Worm (Caenorhabditis elegans): ENCODE data around the gene pfk-1.2.

pfk-1.2 gene

DNA sequence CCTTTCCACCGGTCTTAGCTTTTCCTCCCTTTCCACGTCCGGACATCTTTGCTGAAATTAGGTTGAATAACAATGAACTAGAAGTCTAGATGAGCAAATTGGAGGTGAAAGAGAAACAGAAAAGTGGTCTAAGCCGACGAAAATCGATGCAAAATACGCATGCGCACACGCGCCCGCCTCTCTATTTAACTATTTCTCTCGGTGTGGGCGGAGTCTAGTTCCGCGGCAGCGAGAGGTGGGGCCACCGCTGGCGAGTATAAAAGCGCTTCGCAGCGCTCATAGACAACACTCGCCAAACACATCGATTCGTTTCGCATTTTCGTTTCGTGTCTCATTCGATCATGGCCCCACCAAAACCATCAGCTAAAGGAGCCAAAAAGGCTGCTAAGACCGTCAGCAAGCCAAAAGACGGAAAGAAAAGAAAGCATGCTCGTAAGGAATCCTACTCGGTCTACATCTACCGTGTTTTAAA, 13.7 kb downstream of the pfk-1.2 start, which contains the start of the genes his-35 and his-41 (continued):
- peak; percentile 75 for TF ChIP-seq snu-23 (GFP tag; optimal IDR thresholded peaks at IDR 0.05)

DNA sequence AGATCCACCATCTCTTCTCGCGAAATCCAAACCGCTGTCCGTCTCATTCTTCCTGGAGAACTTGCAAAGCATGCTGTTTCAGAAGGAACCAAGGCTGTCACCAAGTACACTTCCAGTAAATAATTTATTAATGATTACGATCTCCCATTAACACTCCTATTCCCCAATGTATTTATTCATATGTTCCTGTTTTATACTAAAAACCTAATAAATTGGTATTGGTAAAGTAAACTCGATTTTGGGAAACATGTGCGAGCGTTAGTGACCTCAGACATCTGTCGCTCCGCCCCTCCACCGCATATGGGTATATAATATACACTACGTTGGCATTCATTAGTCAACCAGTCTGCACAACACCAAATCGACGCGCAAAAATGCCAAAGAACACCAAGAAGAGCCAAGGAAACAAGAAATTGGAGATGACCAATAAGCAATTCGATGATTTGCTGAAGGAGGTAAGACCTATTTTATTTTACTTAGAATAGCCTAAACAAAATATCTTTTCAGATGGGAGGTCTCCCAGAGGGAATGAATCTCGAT, 14.5 kb downstream of the pfk-1.2 start, which contains the start of gene C50F4.6:
Gene C50F4.6, plus strand, starts transcription at position 51 of the 540 bp plus-strand sequence.
- TF ChIP-seq egl-27 (tag; optimal IDR thresholded peaks at IDR 0.05) (no peak), ceh-88 (GFP tag; IDR thresholded peaks at IDR 0.05) (no peak), mep-1 (tag; optimal IDR thresholded peaks at IDR 0.05) (peak; percentile 1), nhr-71 (tag; optimal IDR thresholded peaks at IDR 0.05) (no peak), nhr-85 (tag) (peak; percentile 50), unc-86 (tag; optimal IDR thresholded peaks at IDR 0.05) (no peak), unc-30 (tag; optimal IDR thresholded peaks at IDR 0.05) (no peak), rnt-1 (tag; optimal IDR thresholded peaks at IDR 0.05) (no peak), nhr-11 (tag; optimal IDR thresholded peaks at IDR 0.05) (no peak), lsy-2 (tag; optimal IDR thresholded peaks at IDR 0.05) (peak in 1 of 2 experiments; percentile 27), efl-1 (optimal IDR thresholded peaks at IDR 0.05) (no peak), efl-1 (GFP tag; optimal IDR thresholded peaks at IDR 0.05 in 1 of 2) (peak in 1 of 2 experiments; percentile 80), elt-3 (tag; optimal IDR thresholded peaks at IDR 0.05) (no peak), tlp-1 (tag; optimal IDR thresholded peaks at IDR 0.05) (no peak)

ce11 chrV:9546860-9547269, 15.3 kb downstream of the pfk-1.2 start, which contains the start of gene his-37:
his-37 (plus strand) TSS chrV:9547105.
- peak; percentile 92 for TF ChIP-seq mef-2 (tag; optimal IDR thresholded peaks at IDR 0.05)
- TF ChIP-seq lin-13 (GFP tag; optimal IDR thresholded peaks at IDR 0.05) = peak; percentile 98
- peak; percentile 98 for TF ChIP-seq rnt-1 (tag; optimal IDR thresholded peaks at IDR 0.05)
- peak; percentile 98 for TF ChIP-seq grh-1 (GFP tag; IDR thresholded peaks at IDR 0.05)
- peak; percentile 27 for TF ChIP-seq efl-3 (GFP tag; optimal IDR thresholded peaks at IDR 0.05)
- peak; percentile 79 for TF ChIP-seq fkh-4 (tag; optimal IDR thresholded peaks at IDR 0.05; ENCODE audit: borderline replicate concordance)
- peak; percentile 97 for TF ChIP-seq fos-1 (tag; optimal IDR thresholded peaks at IDR 0.05)
- peak; percentile 99 for TF ChIP-seq unc-130 (tag; optimal IDR thresholded peaks at IDR 0.05)
- peak; percentile 90 for TF ChIP-seq ama-1 (optimal IDR thresholded peaks at IDR 0.05)
- TF ChIP-seq nhr-76 (tag; optimal IDR thresholded peaks at IDR 0.05) = peak; percentile 94
- peak; percentile 99 for TF ChIP-seq nhr-77 (tag; optimal IDR thresholded peaks at IDR 0.05)
- TF ChIP-seq nhr-12 (tag; optimal IDR thresholded peaks at IDR 0.05) = peak; percentile 63
- TF ChIP-seq vab-15 (tag; optimal IDR thresholded peaks at IDR 0.05) = peak; percentile 74
- TF ChIP-seq ceh-63 (GFP tag; optimal IDR thresholded peaks at IDR 0.05) = peak; percentile 43
- no peak for TF ChIP-seq Y116A8C.19 (tag; optimal IDR thresholded peaks at IDR 0.05; ENCODE audit: borderline replicate concordance)
- TF ChIP-seq pag-3 (tag; optimal IDR thresholded peaks at IDR 0.05; ENCODE audit: borderline replicate concordance, insufficient read depth) = peak; percentile 17
- peak; percentile 86 for TF ChIP-seq C04F5.9 (tag; optimal IDR thresholded peaks at IDR 0.05)
- peak; percentile 99 for TF ChIP-seq egl-13 (tag; optimal IDR thresholded peaks at IDR 0.05)
- TF ChIP-seq skn-1 (tag; optimal IDR thresholded peaks at IDR 0.05) = peak; percentile 94
- TF ChIP-seq F16B12.6 (tag; optimal IDR thresholded peaks at IDR 0.05) = peak; percentile 76
- TF ChIP-seq ztf-4 (tag; optimal IDR thresholded peaks at IDR 0.05) = peak; percentile 98
- TF ChIP-seq dpl-1 (GFP tag; optimal IDR thresholded peaks at IDR 0.05) = peak; percentile 83 to 89 (median 85)
- peak; percentile 92 for TF ChIP-seq lir-3 (tag; optimal IDR thresholded peaks at IDR 0.05; ENCODE audit: poor library complexity)
- no peak for TF ChIP-seq unc-30 (tag; optimal IDR thresholded peaks at IDR 0.05)
- TF ChIP-seq isw-1 (GFP tag; IDR thresholded peaks at IDR 0.05) = peak; percentile 95
- peak; percentile 98 for TF ChIP-seq unc-86 (tag; optimal IDR thresholded peaks at IDR 0.05)
- TF ChIP-seq efl-1 (optimal IDR thresholded peaks at IDR 0.05) = peak; percentile 93 to 96
- peak; percentile 81 to 99 for TF ChIP-seq efl-1 (GFP tag; optimal IDR thresholded peaks at IDR 0.05 in 1 of 2)
- TF ChIP-seq mdl-1 (tag; optimal IDR thresholded peaks at IDR 0.05) = peak; percentile 30 to 97
- TF ChIP-seq nhr-90 (tag; optimal IDR thresholded peaks at IDR 0.05; ENCODE audit: poor library complexity) = peak; percentile 99
- TF ChIP-seq nhr-11 (tag; optimal IDR thresholded peaks at IDR 0.05) = peak; percentile 97
- TF ChIP-seq zip-4 (GFP tag; optimal IDR thresholded peaks at IDR 0.05) = peak; percentile 92
- peak; percentile 88 for TF ChIP-seq unc-62 (GFP tag; optimal IDR thresholded peaks at IDR 0.05)
- peak; percentile 97 for TF ChIP-seq nhr-237 (tag; optimal IDR thresholded peaks at IDR 0.05)
- TF ChIP-seq sptf-1 (tag; optimal IDR thresholded peaks at IDR 0.05) = no peak
- TF ChIP-seq lin-35 (GFP tag; optimal IDR thresholded peaks at IDR 0.05) = peak; percentile 89 to 95
- TF ChIP-seq pax-3 (tag; optimal IDR thresholded peaks at IDR 0.05) = peak; percentile 99
- peak; percentile 83 for TF ChIP-seq egl-27 (tag; optimal IDR thresholded peaks at IDR 0.05)
- TF ChIP-seq lsy-2 (tag; optimal IDR thresholded peaks at IDR 0.05) = peak; percentile 95 to 97
- peak; percentile 92 for TF ChIP-seq elt-2 (tag; optimal IDR thresholded peaks at IDR 0.05)
